Fruit fly (Drosophila melanogaster) S2 (cell line): ENCODE results near the gene CG5114.

ENCODE experiments used
- CG8478 ChIP-seq: fragments of >200 bp; optimal IDR thresholded peaks from 2 replicates; lab custom pipeline; 2018
- CTCF ChIP-seq, 2 experiments: fragments of >200 bp; optimal IDR thresholded peaks; 2 replicates each; lab custom pipeline; 2018

DNA sequence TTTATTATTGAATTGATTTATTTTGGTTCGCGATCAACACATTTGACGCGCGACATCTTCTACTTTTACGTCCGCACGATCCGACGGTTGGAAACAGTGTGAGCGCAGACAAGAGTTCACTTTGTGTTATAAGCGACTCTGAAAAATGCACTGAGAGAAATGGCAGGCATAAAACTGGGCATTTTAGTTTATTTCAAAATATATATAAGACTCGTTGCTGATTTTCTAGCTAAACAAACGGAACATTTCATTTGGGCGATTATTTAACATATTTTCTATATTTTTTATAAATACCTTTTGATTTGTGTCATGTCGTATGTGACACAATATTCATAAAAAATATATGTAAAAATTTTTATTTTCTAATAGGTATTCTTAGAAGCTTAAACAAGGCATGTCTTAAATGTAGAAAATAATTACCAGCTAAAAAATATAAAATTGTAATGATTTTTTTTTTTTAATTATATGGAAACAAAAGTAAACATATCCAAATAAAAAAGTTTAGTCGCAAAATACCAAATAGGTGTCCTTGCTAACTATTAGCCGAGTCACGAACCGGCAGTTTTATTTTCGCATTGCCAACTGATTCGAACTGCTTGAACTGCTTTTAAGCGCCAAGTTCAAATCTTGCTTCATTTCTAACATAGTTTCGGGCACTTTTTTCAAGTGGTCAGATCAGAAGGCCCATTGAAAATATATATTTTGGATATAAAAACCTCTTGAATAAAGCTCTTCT lies 31.5 kb downstream of the CG5114 start, which contains the start of gene Reck:
- TF ChIP-seq CTCF (optimal IDR thresholded peaks at IDR 0.05; lab: Kevin White, UChicago) (peak in 1 of 2 experiments; percentile 73), CG8478 (lab: Kevin White, UChicago) (no peak)
